Worm (Caenorhabditis elegans) whole organism, L4 larva: Measurements from ENCODE around the gene pqn-67.
A peak's percentile ranks its signal among the peaks of the same experiment; 100 is the strongest.

Experiments used
- D1046.2 ChIP-seq: fragments of 200-800 bp; sonication (Bioruptor generic); IDR thresholded peaks from 2 replicates; pipeline ENCODE4 v1.3.6; 2022; ENCODE audit warnings: missing genetic modification characterization, missing compliant biosample characterization
- F10B5.3 ChIP-seq: sonication (generic microtip); optimal IDR thresholded peaks from 2 replicates; lab custom pipeline; 2016; ENCODE audit warnings: mild to moderate bottlenecking, missing genetic modification characterization, missing compliant biosample characterization
- F26F4.8 ChIP-seq: fragments of 200-800 bp; sonication (Bioruptor generic); conservative IDR thresholded peaks from 2 replicates; pipeline ENCODE4 v1.3.6; 2022; ENCODE audit warnings: missing genetic modification characterization, missing compliant biosample characterization
- F37D6.2 ChIP-seq: sonication (generic microtip); optimal IDR thresholded peaks from 2 replicates; lab custom pipeline; 2016; ENCODE audit warnings: mild to moderate bottlenecking, missing genetic modification characterization, missing compliant biosample characterization
- F44E2.7 ChIP-seq: fragments of 200-800 bp; sonication (Bioruptor generic); IDR thresholded peaks from 2 replicates; pipeline ENCODE4 v2.1.2; 2022; ENCODE audit warnings: missing genetic modification characterization, missing compliant biosample characterization
- R02D3.7 ChIP-seq: fragments of 150-350 bp; sonication (generic microtip); optimal IDR thresholded peaks from 3 replicates; lab custom pipeline; 2014; ENCODE audit warnings: missing biosample characterization, missing genetic modification characterization
- Y5F2A.4 ChIP-seq: fragments of 200-800 bp; sonication (Bioruptor generic); optimal IDR thresholded peaks from 2 replicates; lab custom pipeline; 2018; ENCODE audit warnings: mild to moderate bottlenecking, missing genetic modification characterization, missing compliant biosample characterization
- Y75B8A.6 ChIP-seq: fragments of 200-800 bp; sonication (Bioruptor generic); IDR thresholded peaks from 2 replicates; pipeline ENCODE4 v1.3.6; 2022; ENCODE audit warnings: missing genetic modification reagents, missing genetic modification characterization, missing compliant biosample characterization
- arid-1 ChIP-seq: fragments of 200-800 bp; sonication (Bioruptor generic); conservative IDR thresholded peaks from 2 replicates; pipeline ENCODE4 v1.3.6; 2022; ENCODE audit warnings: missing genetic modification reagents, missing genetic modification characterization, missing compliant biosample characterization
- ceh-20 ChIP-seq: fragments of 200-800 bp; sonication (Bioruptor generic); IDR thresholded peaks from 2 replicates; pipeline ENCODE4 v1.3.6; 2022; ENCODE audit warnings: missing genetic modification reagents, missing genetic modification characterization, missing compliant biosample characterization
- ceh-62 ChIP-seq: sonication (generic microtip); optimal IDR thresholded peaks from 2 replicates; lab custom pipeline; 2017; ENCODE audit warnings: missing biosample characterization, missing genetic modification characterization
- ces-1 ChIP-seq: fragments of 150-350 bp; sonication (generic microtip); optimal IDR thresholded peaks from 4 replicates; lab custom pipeline; 2014; ENCODE audit warnings: missing biosample characterization, missing genetic modification reagents, missing genetic modification characterization
- cey-2 ChIP-seq: sonication (generic microtip); optimal IDR thresholded peaks from 3 replicates; lab custom pipeline; 2017; ENCODE audit warnings: missing genetic modification characterization, mild to moderate bottlenecking, missing compliant biosample characterization, antibody characterized with exemption, borderline replicate concordance; ENCODE audit not compliant: insufficient read depth
- daf-12 ChIP-seq: fragments of 150-350 bp; optimal IDR thresholded peaks from 2 replicates; lab custom pipeline; 2014; ENCODE audit warnings: missing biosample characterization, missing genetic modification reagents, missing genetic modification characterization
- daf-16 ChIP-seq, 3 experiments: sonication (generic microtip); optimal IDR thresholded peaks; 2 replicates each; lab custom pipeline; 2016 to 2017; ENCODE audit warnings: missing genetic modification characterization in 3 of 3, missing genetic modification reagents in 3 of 3, mild to moderate bottlenecking in 2 of 3, missing compliant biosample characterization in 2 of 3, missing biosample characterization in 1 of 3, moderate library complexity in 1 of 3
- daf-19 ChIP-seq: fragments of 200-800 bp; sonication (Bioruptor generic); conservative IDR thresholded peaks from 2 replicates; pipeline ENCODE4 v1.3.6; 2022; ENCODE audit warnings: missing genetic modification characterization, missing compliant biosample characterization
- daf-8 ChIP-seq: fragments of 200-800 bp; sonication (Bioruptor generic); IDR thresholded peaks from 2 replicates; pipeline ENCODE4 v1.3.6; 2022; ENCODE audit warnings: missing genetic modification characterization, missing compliant biosample characterization
- dmd-6 ChIP-seq: fragments of 200-800 bp; sonication (Bioruptor generic); IDR thresholded peaks from 2 replicates; pipeline ENCODE4 v1.3.6; 2022; ENCODE audit warnings: missing genetic modification reagents, missing genetic modification characterization, missing compliant biosample characterization
- dmd-8 ChIP-seq: fragments of 200-800 bp; sonication (Bioruptor generic); IDR thresholded peaks from 2 replicates; pipeline ENCODE4 v1.3.6; 2022; ENCODE audit warnings: missing genetic modification characterization, missing compliant biosample characterization
- dmd-9 ChIP-seq: fragments of 200-800 bp; sonication (Bioruptor generic); IDR thresholded peaks from 2 replicates; pipeline ENCODE4 v1.3.6; 2022; ENCODE audit warnings: missing genetic modification reagents, missing genetic modification characterization, missing compliant biosample characterization
- dpl-1 ChIP-seq: fragments of 150-350 bp; optimal IDR thresholded peaks from 2 replicates; lab custom pipeline; 2014; ENCODE audit warnings: missing biosample characterization, missing genetic modification reagents, missing genetic modification characterization
- duxl-1 ChIP-seq: sonication (generic microtip); optimal IDR thresholded peaks from 2 replicates; lab custom pipeline; 2016; ENCODE audit warnings: mild to moderate bottlenecking, missing genetic modification characterization, moderate library complexity, missing compliant biosample characterization; ENCODE audit not compliant: poor library complexity
- egl-43 ChIP-seq: fragments of 200-800 bp; sonication (Bioruptor generic); IDR thresholded peaks from 2 replicates; pipeline ENCODE4 v1.3.6; 2022; ENCODE audit warnings: missing genetic modification reagents, missing genetic modification characterization, missing compliant biosample characterization
- gei-8 ChIP-seq: fragments of 200-800 bp; sonication (Bioruptor generic); optimal IDR thresholded peaks from 2 replicates; lab custom pipeline; 2018; ENCODE audit warnings: mild to moderate bottlenecking, missing genetic modification characterization, missing compliant biosample characterization
- hif-1 ChIP-seq, 2 experiments: sonication (generic microtip); optimal IDR thresholded peaks; 2 replicates each; lab custom pipeline; 2016 to 2017; ENCODE audit warnings: missing compliant biosample characterization in 2 of 2, missing genetic modification characterization in 2 of 2, missing genetic modification reagents in 2 of 2, missing genotype in 2 of 2, mild to moderate bottlenecking in 1 of 2
- hlh-11 ChIP-seq: fragments of 200-800 bp; sonication (Bioruptor generic); optimal IDR thresholded peaks from 2 replicates; lab custom pipeline; 2018; ENCODE audit warnings: mild to moderate bottlenecking, missing genetic modification characterization, missing compliant biosample characterization
- lin-1 ChIP-seq: fragments of 200-800 bp; sonication (Bioruptor generic); IDR thresholded peaks from 2 replicates; pipeline ENCODE4 v1.3.6; 2022; ENCODE audit warnings: missing genetic modification reagents, missing genetic modification characterization, missing compliant biosample characterization
- lin-13 ChIP-seq: fragments of 150-350 bp; optimal IDR thresholded peaks from 2 replicates; lab custom pipeline; 2014; ENCODE audit warnings: missing biosample characterization, missing genetic modification reagents, missing genetic modification characterization
- lin-29 ChIP-seq: fragments of 200-800 bp; sonication (Bioruptor generic); IDR thresholded peaks from 2 replicates; pipeline ENCODE4 v1.3.6; 2022; ENCODE audit warnings: missing genetic modification reagents, missing genetic modification characterization, missing compliant biosample characterization
- lir-3 ChIP-seq: sonication (generic microtip); optimal IDR thresholded peaks from 2 replicates; lab custom pipeline; 2016; ENCODE audit warnings: mild to moderate bottlenecking, missing genetic modification characterization, missing compliant biosample characterization
- madf-5 ChIP-seq, 2 experiments: fragments of 200-800 bp; sonication (Bioruptor generic); IDR thresholded peaks; 2 replicates each; pipeline ENCODE4 v1.3.6; 2022; ENCODE audit warnings: missing compliant biosample characterization in 2 of 2, missing genetic modification characterization in 2 of 2
- madf-9 ChIP-seq: fragments of 200-800 bp; sonication (Bioruptor generic); conservative IDR thresholded peaks from 2 replicates; pipeline ENCODE4 v1.3.6; 2022; ENCODE audit warnings: missing genetic modification reagents, missing genetic modification characterization, missing compliant biosample characterization
- mdt-29 ChIP-seq: fragments of 200-800 bp; sonication (Bioruptor generic); IDR thresholded peaks from 2 replicates; pipeline ENCODE4 v1.3.6; 2022; ENCODE audit warnings: missing genetic modification reagents, missing genetic modification characterization, missing compliant biosample characterization
- mep-1 ChIP-seq: fragments of 150-350 bp; sonication (generic microtip); optimal IDR thresholded peaks from 3 replicates; lab custom pipeline; 2014; ENCODE audit warnings: missing biosample characterization, missing genetic modification characterization
- mxl-3 ChIP-seq: fragments of 200-800 bp; sonication (Bioruptor generic); optimal IDR thresholded peaks from 2 replicates; lab custom pipeline; 2018; ENCODE audit warnings: mild to moderate bottlenecking, missing genetic modification characterization, missing compliant biosample characterization
- nhr-11 ChIP-seq: fragments of 150-350 bp; optimal IDR thresholded peaks from 2 replicates; lab custom pipeline; 2014; ENCODE audit warnings: missing biosample characterization, missing genetic modification characterization
- nhr-111 ChIP-seq: fragments of 200-800 bp; sonication (Bioruptor generic); optimal IDR thresholded peaks from 2 replicates; lab custom pipeline; 2018; ENCODE audit warnings: mild to moderate bottlenecking, missing genetic modification characterization, missing compliant biosample characterization
- nhr-237 ChIP-seq: sonication (generic microtip); optimal IDR thresholded peaks from 2 replicates; lab custom pipeline; 2017; ENCODE audit warnings: missing biosample characterization, missing genetic modification characterization
- nhr-28 ChIP-seq: fragments of 150-350 bp; optimal IDR thresholded peaks from 2 replicates; lab custom pipeline; 2014; ENCODE audit warnings: missing biosample characterization, missing genetic modification characterization
- nhr-41 ChIP-seq: fragments of 200-800 bp; sonication (Bioruptor generic); IDR thresholded peaks from 2 replicates; pipeline ENCODE4 v1.3.6; 2022; ENCODE audit warnings: missing genetic modification reagents, missing genetic modification characterization, missing compliant biosample characterization
- nhr-77 ChIP-seq: fragments of 150-350 bp; optimal IDR thresholded peaks from 2 replicates; lab custom pipeline; 2014; ENCODE audit warnings: missing biosample characterization, missing genetic modification characterization
- pqm-1 ChIP-seq: sonication (generic microtip); optimal IDR thresholded peaks from 2 replicates; lab custom pipeline; 2017; ENCODE audit warnings: missing biosample characterization, missing genetic modification characterization
- snpc-4 ChIP-seq: fragments of 150-350 bp; optimal IDR thresholded peaks from 2 replicates; lab custom pipeline; 2014; ENCODE audit warnings: missing biosample characterization, missing genetic modification characterization
- spr-1 ChIP-seq: sonication (generic microtip); optimal IDR thresholded peaks from 2 replicates; lab custom pipeline; 2016; ENCODE audit warnings: mild to moderate bottlenecking, missing genetic modification characterization, missing compliant biosample characterization
- spr-3 ChIP-seq: fragments of 200-800 bp; sonication (Bioruptor generic); optimal IDR thresholded peaks from 2 replicates; lab custom pipeline; 2018; ENCODE audit warnings: mild to moderate bottlenecking, missing genetic modification characterization, missing compliant biosample characterization
- tag-97 ChIP-seq: fragments of 200-800 bp; sonication (Bioruptor generic); IDR thresholded peaks from 2 replicates; pipeline ENCODE4 v1.3.6; 2022; ENCODE audit warnings: missing genetic modification characterization, missing compliant biosample characterization
- unc-39 ChIP-seq: sonication (generic microtip); optimal IDR thresholded peaks from 2 replicates; lab custom pipeline; 2017; ENCODE audit warnings: missing biosample characterization, missing genetic modification characterization
- unc-62 ChIP-seq, 3 experiments: fragments of 150-350 bp in 1 of 3; sonication (generic microtip); optimal IDR thresholded peaks in 2 of 3; peaks in 1 of 3; 1 replicate in 1 of 3; 2 replicates in 2 of 3; lab custom pipeline; 2014 to 2017; ENCODE audit warnings: missing biosample characterization in 3 of 3, missing genetic modification characterization in 3 of 3, missing genetic modification reagents in 3 of 3, missing genotype in 1 of 3
- zfp-2 ChIP-seq: sonication (generic microtip); optimal IDR thresholded peaks from 2 replicates; lab custom pipeline; 2016; ENCODE audit warnings: mild to moderate bottlenecking, missing genetic modification characterization, missing compliant biosample characterization
- zip-2 ChIP-seq: fragments of 150-350 bp; optimal IDR thresholded peaks from 2 replicates; lab custom pipeline; 2014; ENCODE audit warnings: missing biosample characterization, missing genetic modification characterization

pqn-67 gene

ce11 chrV:12937098-12937497 lies 12.9 kb downstream of the pqn-67 start, which contains the start of gene T16G1.6 (continued):
- TF ChIP-seq tag-97 (GFP tag; lab: Robert Waterston, UW) (no peak), mxl-3 (no peak), ceh-62 (tag; lab: Kevin White, UChicago) (no peak), madf-9 (no peak), nhr-111 (GFP tag; lab: Kevin White, UChicago) (no peak), daf-19 (GFP tag; lab: Robert Waterston, UW) (no peak), lin-29 (GFP tag; lab: Robert Waterston, UW) (no peak), daf-12 (tag; lab: Kevin White, UChicago) (no peak), Y5F2A.4 (GFP tag; lab: Kevin White, UChicago) (no peak), dmd-6 (GFP tag; lab: Robert Waterston, UW) (peak; percentile 86), cey-2 (tag; lab: Kevin White, UChicago) (no peak), nhr-237 (tag; lab: Kevin White, UChicago) (no peak), dmd-8 (GFP tag; lab: Robert Waterston, UW) (no peak), F10B5.3 (tag; lab: Kevin White, UChicago) (no peak), F26F4.8 (GFP tag; lab: Robert Waterston, UW) (no peak), dpl-1 (GFP tag; lab: Kevin White, UChicago) (no peak), snpc-4 (no peak), daf-8 (no peak), mep-1 (tag; lab: Kevin White, UChicago) (no peak), arid-1 (GFP tag; lab: Robert Waterston, UW) (no peak), ceh-20 (GFP tag; lab: Robert Waterston, UW) (no peak), spr-3 (GFP tag; lab: Kevin White, UChicago) (no peak), F37D6.2 (tag; lab: Kevin White, UChicago) (no peak), madf-5 (GFP tag; IDR thresholded peaks at IDR 0.05; lab: Robert Waterston, UW) (no peak), dmd-9 (no peak), lin-1 (no peak), hlh-11 (tag; lab: Kevin White, UChicago) (peak; percentile 63), nhr-11 (no peak), gei-8 (GFP tag; lab: Kevin White, UChicago) (no peak), nhr-77 (tag; lab: Kevin White, UChicago) (peak; percentile 80), hif-1 (tag; optimal IDR thresholded peaks at IDR 0.05; lab: Kevin White, UChicago) (no peak), D1046.2 (no peak), egl-43 (GFP tag; lab: Robert Waterston, UW) (no peak), duxl-1 (tag; lab: Kevin White, UChicago) (no peak), lir-3 (tag; lab: Kevin White, UChicago) (no peak), R02D3.7 (tag; lab: Kevin White, UChicago) (no peak), ces-1 (GFP tag; lab: Kevin White, UChicago) (no peak), mdt-29 (GFP tag; lab: Robert Waterston, UW) (no peak), unc-62 (GFP tag; optimal IDR thresholded peaks at IDR 0.05 in 1 of 2; lab: Kevin White, UChicago) (no peak), unc-62 (tag; optimal IDR thresholded peaks at IDR 0.05; lab: Kevin White, UChicago) (no peak), nhr-41 (GFP tag; lab: Robert Waterston, UW) (no peak), spr-1 (tag; lab: Kevin White, UChicago) (no peak)
- TF ChIP-seq, all 104 proteins: peak for 10

- TF ChIP-seq pqm-1 (tag; lab: Kevin White, UChicago) (peak; percentile 40), nhr-28 (tag; lab: Kevin White, UChicago) (peak; percentile 58), unc-39 (no peak), Y75B8A.6 (GFP tag; lab: Robert Waterston, UW) (no peak), daf-16 (GFP tag; optimal IDR thresholded peaks at IDR 0.05; lab: Kevin White, UChicago) (no peak), daf-16 (tag; optimal IDR thresholded peaks at IDR 0.05; lab: Kevin White, UChicago) (peak; percentile 76), zip-2 (peak; percentile 88), lin-13 (GFP tag; lab: Kevin White, UChicago) (no peak), F44E2.7 (no peak), nhr-77 (tag; lab: Kevin White, UChicago) (peak; percentile 36), dmd-6 (GFP tag; lab: Robert Waterston, UW) (0 out of 2 replicates have a peak, but pooled peaks have one; percentile 23), zfp-2 (tag; lab: Kevin White, UChicago) (no peak)
Observed at ce11 chrV:12939434-12939833, 15.2 kb downstream of the pqn-67 start, which contains the start of gene T16G1.5. TSS of gene T16G1.5 (minus strand) at chrV:12939552.
